Worm (Caenorhabditis elegans) whole organism, L3 larva: ENCODE data around the gene ZC132.3.
"Not testable (repeated sequence)": the region's sequence is repeated elsewhere in the genome, so short reads cannot be mapped to it uniquely, and the experiment has no call there.

Source experiments
- ZK546.5 ChIP-seq: sonication (generic microtip); optimal IDR thresholded peaks from 2 replicates; lab custom pipeline; 2017; ENCODE audit warnings: missing biosample characterization, missing genetic modification characterization
- aly-2 ChIP-seq: fragments of 150-350 bp; optimal IDR thresholded peaks from 2 replicates; lab custom pipeline; 2014; ENCODE audit warnings: missing biosample characterization, missing genetic modification characterization
- ama-1 ChIP-seq: fragments of 150-350 bp; optimal IDR thresholded peaks from 2 replicates; lab custom pipeline; 2018
- ceh-16 ChIP-seq: sonication (generic microtip); optimal IDR thresholded peaks from 2 replicates; lab custom pipeline; 2017; ENCODE audit warnings: missing biosample characterization, missing genetic modification characterization
- ceh-28 ChIP-seq: fragments of 150-350 bp; optimal IDR thresholded peaks from 2 replicates; lab custom pipeline; 2014; ENCODE audit warnings: missing biosample characterization, missing genetic modification reagents, missing genetic modification characterization
- daf-12 ChIP-seq: fragments of 150-350 bp; optimal IDR thresholded peaks from 2 replicates; lab custom pipeline; 2014; ENCODE audit warnings: missing biosample characterization, missing genetic modification reagents, missing genetic modification characterization
- egl-27 ChIP-seq: sonication (generic microtip); optimal IDR thresholded peaks from 4 replicates; lab custom pipeline; 2017; ENCODE audit warnings: missing biosample characterization, missing genetic modification reagents, missing genetic modification characterization
- egl-5 ChIP-seq: fragments of 150-350 bp; optimal IDR thresholded peaks from 2 replicates; lab custom pipeline; 2017; ENCODE audit warnings: missing biosample characterization, missing genetic modification reagents, missing genetic modification characterization, inconsistent platforms
- elt-1 ChIP-seq: fragments of 150-350 bp; optimal IDR thresholded peaks from 2 replicates; lab custom pipeline; 2014; ENCODE audit warnings: missing biosample characterization, missing genetic modification characterization
- elt-3 ChIP-seq, 3 experiments: fragments of 150-350 bp in 1 of 3; sonication (generic microtip) in 2 of 3; optimal IDR thresholded peaks; 2 replicates in 2 of 3; 4 replicates in 1 of 3; lab custom pipeline; 2014 to 2017; ENCODE audit warnings: missing biosample characterization in 3 of 3, missing genetic modification characterization in 3 of 3
- eor-1 ChIP-seq, 2 experiments: fragments of 150-350 bp; optimal IDR thresholded peaks; 2 replicates each; lab custom pipeline; 2014 to 2018; ENCODE audit warnings: missing biosample characterization in 2 of 2, missing genetic modification characterization in 2 of 2
- fkh-10 ChIP-seq: sonication (generic microtip); optimal IDR thresholded peaks from 2 replicates; lab custom pipeline; 2017; ENCODE audit warnings: missing biosample characterization, missing genetic modification reagents, missing genetic modification characterization
- fkh-2 ChIP-seq: fragments of 150-350 bp; optimal IDR thresholded peaks from 2 replicates; lab custom pipeline; 2014; ENCODE audit warnings: missing biosample characterization, missing genetic modification reagents, missing genetic modification characterization
- lsy-12 ChIP-seq: sonication (generic microtip); optimal IDR thresholded peaks from 2 replicates; lab custom pipeline; 2016; ENCODE audit warnings: mild to moderate bottlenecking, missing genetic modification characterization, missing compliant biosample characterization
- mdl-1 ChIP-seq: fragments of 150-350 bp; optimal IDR thresholded peaks from 2 replicates; lab custom pipeline; 2014; ENCODE audit warnings: missing biosample characterization, missing genetic modification characterization
- mml-1 ChIP-seq: fragments of 150-350 bp; sonication (generic microtip); optimal IDR thresholded peaks from 3 replicates; lab custom pipeline; 2014; ENCODE audit warnings: missing biosample characterization, missing genetic modification characterization
- nfya-1 ChIP-seq: sonication (generic microtip); optimal IDR thresholded peaks from 2 replicates; lab custom pipeline; 2017; ENCODE audit warnings: missing genetic modification characterization, mild to moderate bottlenecking, missing compliant biosample characterization, antibody characterized with exemption, moderate library complexity; ENCODE audit not compliant: insufficient read depth
- nhr-11 ChIP-seq: fragments of 150-350 bp; optimal IDR thresholded peaks from 2 replicates; lab custom pipeline; 2014; ENCODE audit warnings: missing biosample characterization, missing genetic modification characterization
- nhr-12 ChIP-seq: fragments of 150-350 bp; optimal IDR thresholded peaks from 2 replicates; lab custom pipeline; 2014; ENCODE audit warnings: missing biosample characterization, missing genetic modification characterization
- nhr-23 ChIP-seq: fragments of 150-350 bp; optimal IDR thresholded peaks from 2 replicates; lab custom pipeline; 2014; ENCODE audit warnings: missing biosample characterization, missing genetic modification reagents, missing genetic modification characterization
- nhr-25 ChIP-seq: sonication (generic microtip); optimal IDR thresholded peaks from 2 replicates; lab custom pipeline; 2017; ENCODE audit warnings: missing biosample characterization, missing genetic modification characterization
- nhr-43 ChIP-seq: sonication (generic microtip); optimal IDR thresholded peaks from 2 replicates; lab custom pipeline; 2016; ENCODE audit warnings: mild to moderate bottlenecking, missing genetic modification characterization, missing compliant biosample characterization; ENCODE audit not compliant: poor library complexity, severe bottlenecking
- nhr-67 ChIP-seq: fragments of 150-350 bp; optimal IDR thresholded peaks from 2 replicates; lab custom pipeline; 2014; ENCODE audit warnings: missing biosample characterization, missing genetic modification characterization
- nhr-76 ChIP-seq: fragments of 150-350 bp; sonication (generic microtip); optimal IDR thresholded peaks from 5 replicates; lab custom pipeline; 2014; ENCODE audit warnings: missing biosample characterization, missing genetic modification characterization
- pha-4 ChIP-seq: fragments of 150-350 bp; optimal IDR thresholded peaks from 2 replicates; lab custom pipeline; 2014; ENCODE audit warnings: missing biosample characterization, missing genetic modification reagents, missing genetic modification characterization
- sea-2 ChIP-seq: fragments of 150-350 bp; sonication (generic microtip); optimal IDR thresholded peaks from 4 replicates; lab custom pipeline; 2014; ENCODE audit warnings: missing biosample characterization, missing genetic modification reagents, missing genetic modification characterization
- skn-1 ChIP-seq: fragments of 150-350 bp; optimal IDR thresholded peaks from 2 replicates; lab custom pipeline; 2014; ENCODE audit warnings: missing biosample characterization, missing genetic modification characterization
- unc-39 ChIP-seq: sonication (generic microtip); optimal IDR thresholded peaks from 4 replicates; lab custom pipeline; 2017; ENCODE audit warnings: missing biosample characterization, missing genetic modification characterization
- ztf-11 ChIP-seq: fragments of 150-350 bp; optimal IDR thresholded peaks from 2 replicates; lab custom pipeline; 2014; ENCODE audit warnings: missing biosample characterization, missing genetic modification characterization
- ztf-4 ChIP-seq: fragments of 150-350 bp; optimal IDR thresholded peaks from 2 replicates; lab custom pipeline; 2014; ENCODE audit warnings: missing biosample characterization, missing genetic modification characterization

The ZC132.3 gene

ce11 chrV:4346325-4346724 lies 46.7 kb upstream of the ZC132.3 start, which contains the start of gene hpo-18:
hpo-18 (minus strand) TSS chrV:4346425.
- TF ChIP-seq ztf-4 (no peak), lsy-12 (tag; lab: Kevin White, UChicago) (no peak)

DNA sequence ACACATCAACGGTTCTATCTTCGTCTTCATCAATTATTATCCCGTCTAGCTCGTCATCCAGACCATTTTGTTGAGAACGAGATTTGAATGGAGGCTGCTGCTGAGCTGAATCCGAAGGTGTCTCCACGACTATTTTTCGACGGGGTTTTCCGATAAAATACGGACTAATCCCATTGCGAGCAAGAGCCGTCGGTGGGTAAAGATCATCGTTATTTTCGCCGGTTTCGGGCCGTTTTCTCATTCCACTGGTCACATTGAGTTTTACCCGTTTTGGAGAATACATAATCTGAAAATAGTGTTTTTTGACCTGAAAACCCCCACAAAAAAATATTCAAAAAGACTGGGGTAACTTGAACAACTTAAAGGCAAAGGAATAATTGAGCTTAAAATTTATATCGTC lies 46.1 kb upstream of the ZC132.3 start, which contains the start of gene figl-1:
Gene figl-1, minus strand, starts transcription at position 286 of the 400 bp plus-strand sequence.
- no peak for TF ChIP-seq fkh-2 (tag; lab: Kevin White, UChicago)
- no peak for TF ChIP-seq nfya-1 (tag; lab: Kevin White, UChicago)
- no peak for TF ChIP-seq nhr-67 (tag; lab: Kevin White, UChicago)
- TF ChIP-seq nhr-43 (tag; lab: Kevin White, UChicago) = peak; percentile 19
- TF ChIP-seq skn-1 (tag; lab: Kevin White, UChicago) = no peak

DNA sequence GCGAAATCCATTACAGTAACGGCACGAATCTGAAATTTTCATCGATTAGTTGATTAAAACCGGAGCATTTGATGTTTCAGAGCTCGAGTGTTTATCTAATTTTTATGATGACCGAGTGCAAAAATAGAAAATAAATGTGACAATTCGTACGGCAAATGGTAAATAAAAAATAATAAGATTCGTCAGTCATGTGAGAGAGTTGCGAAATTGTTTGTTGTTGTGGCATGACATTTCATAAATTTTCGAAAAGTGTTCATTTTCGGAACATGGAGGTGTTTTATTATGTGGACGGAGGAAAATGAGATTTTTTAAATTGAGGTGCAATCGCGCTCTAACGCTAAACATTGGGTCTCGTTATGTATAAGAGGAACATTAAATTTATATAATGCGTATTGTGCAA lies 42.1 kb upstream of the ZC132.3 start:
- no peak for TF ChIP-seq sea-2
- TF ChIP-seq pha-4 (tag; lab: Kevin White, UChicago) = peak; percentile 27

- TF ChIP-seq mml-1 (tag; lab: Kevin White, UChicago) (no peak), nhr-23 (no peak), nhr-12 (tag; lab: Kevin White, UChicago) (no peak), elt-1 (tag; lab: Kevin White, UChicago) (no peak)
Observed at ce11 chrV:4341208-4341607, 41.6 kb upstream of the ZC132.3 start, which contains the start of gene glrx-3. glrx-3 (minus strand) TSS chrV:4341308.

ce11 chrV:4339479-4339878 lies 39.8 kb upstream of the ZC132.3 start:
- TF ChIP-seq lsy-12 (tag; lab: Kevin White, UChicago) (no peak), skn-1 (tag; lab: Kevin White, UChicago) (no peak), ceh-16 (tag; lab: Kevin White, UChicago) (no peak), elt-3 (tag; optimal IDR thresholded peaks at IDR 0.05; lab: Kevin White, UChicago) (no peak), egl-27 (no peak), fkh-10 (no peak), ztf-11 (tag; lab: Kevin White, UChicago) (no peak), mdl-1 (no peak), ZK546.5 (tag; lab: Kevin White, UChicago) (no peak), mml-1 (tag; lab: Kevin White, UChicago) (no peak), ama-1 (lab: Kevin White, UChicago) (no peak), unc-39 (no peak), nhr-76 (tag; lab: Kevin White, UChicago) (no peak)

ce11 chrV:4336462-4336861 lies 36.8 kb upstream of the ZC132.3 start, which contains the start of gene irld-1:
irld-1 (plus strand) TSS chrV:4336762.
- TF ChIP-seq eor-1 (tag; optimal IDR thresholded peaks at IDR 0.05; lab: Kevin White, UChicago); skn-1 (tag; lab: Kevin White, UChicago); aly-2 (tag; lab: Kevin White, UChicago): not testable (repeated sequence)

DNA sequence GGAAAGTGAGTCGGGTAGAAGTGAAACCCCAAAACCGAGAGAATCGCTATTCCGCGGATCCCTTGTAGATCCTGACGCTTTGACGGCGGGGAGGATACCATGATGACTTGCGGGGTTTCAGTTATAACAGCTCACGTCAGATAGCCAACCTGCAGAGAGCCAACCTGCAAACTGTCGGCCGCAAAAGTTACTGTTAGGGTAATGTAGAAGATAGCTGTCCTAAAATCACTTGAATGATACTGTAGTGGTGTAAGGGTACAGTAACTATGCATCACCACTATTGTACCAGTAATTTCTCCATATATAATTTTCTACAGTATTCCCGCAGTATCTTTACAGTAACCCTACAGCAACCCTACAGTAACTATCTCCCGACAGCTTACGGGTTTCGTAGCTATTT lies 32.8 kb upstream of the ZC132.3 start, which contains the start of gene oac-12:
Gene oac-12, minus strand, starts transcription at position 101 of the 400 bp plus-strand sequence.
- TF ChIP-seq egl-5 (tag; lab: Kevin White, UChicago) (no peak), nhr-25 (no peak), eor-1 (tag; optimal IDR thresholded peaks at IDR 0.05; lab: Kevin White, UChicago) (no peak), nhr-23 (no peak), daf-12 (tag; lab: Kevin White, UChicago) (no peak), ztf-4 (no peak), ceh-28 (tag; lab: Kevin White, UChicago) (no peak), nhr-11 (no peak)
